Worm (Caenorhabditis elegans) whole organism, L1 larva: ENCODE measurements around the gene str-158.

Experiments
- C04F5.9 ChIP-seq: sonication (generic microtip); optimal IDR thresholded peaks from 2 replicates; lab custom pipeline; 2016; ENCODE audit warnings: missing genetic modification characterization, missing compliant biosample characterization
- Y116A8C.19 ChIP-seq: sonication (generic microtip); optimal IDR thresholded peaks from 2 replicates; lab custom pipeline; 2016; ENCODE audit warnings: missing compliant biosample characterization, missing genetic modification characterization, borderline replicate concordance
- alr-1 ChIP-seq: fragments of 200-800 bp; sonication (Bioruptor generic); optimal IDR thresholded peaks from 2 replicates; lab custom pipeline; 2018; ENCODE audit warnings: borderline replicate concordance, mild to moderate bottlenecking, missing genetic modification characterization, missing compliant biosample characterization
- ama-1 ChIP-seq: fragments of 150-350 bp; optimal IDR thresholded peaks from 2 replicates; lab custom pipeline; 2014
- ceh-63 ChIP-seq: fragments of 200-800 bp; sonication (Bioruptor generic); optimal IDR thresholded peaks from 2 replicates; lab custom pipeline; 2018; ENCODE audit warnings: mild to moderate bottlenecking, missing genetic modification characterization, missing compliant biosample characterization
- ceh-8 ChIP-seq: fragments of 200-800 bp; sonication (Bioruptor generic); optimal IDR thresholded peaks from 2 replicates; lab custom pipeline; 2018; ENCODE audit warnings: mild to moderate bottlenecking, missing genetic modification characterization, moderate library complexity, missing compliant biosample characterization
- ceh-82 ChIP-seq, 3 experiments: fragments of 150-350 bp in 1 of 3; sonication (generic microtip) in 2 of 3; optimal IDR thresholded peaks; 2 replicates each; lab custom pipeline; 2014 to 2017; ENCODE audit warnings: missing biosample characterization in 3 of 3, missing genetic modification characterization in 3 of 3
- ceh-90 ChIP-seq: sonication (generic microtip); optimal IDR thresholded peaks from 2 replicates; lab custom pipeline; 2016; ENCODE audit warnings: missing genetic modification characterization, missing compliant biosample characterization
- dpl-1 ChIP-seq, 3 experiments: fragments of 150-350 bp in 2 of 3; sonication (generic microtip) in 1 of 3; optimal IDR thresholded peaks; 2 replicates each; lab custom pipeline; 2014 to 2017; ENCODE audit warnings: missing biosample characterization in 3 of 3, missing genetic modification characterization in 3 of 3, missing genetic modification reagents in 3 of 3
- dsc-1 ChIP-seq: sonication (generic microtip); optimal IDR thresholded peaks from 2 replicates; lab custom pipeline; 2016; ENCODE audit warnings: mild to moderate bottlenecking, missing genetic modification characterization, missing compliant biosample characterization
- elt-2 ChIP-seq: sonication (generic microtip); optimal IDR thresholded peaks from 2 replicates; lab custom pipeline; 2016; ENCODE audit warnings: missing genetic modification characterization, mild to moderate bottlenecking, inconsistent platforms, missing compliant biosample characterization, missing genetic modification reagents
- fkh-10 ChIP-seq: sonication (generic microtip); optimal IDR thresholded peaks from 2 replicates; lab custom pipeline; 2017; ENCODE audit warnings: missing biosample characterization, missing genetic modification reagents, missing genetic modification characterization
- fkh-4 ChIP-seq: sonication (generic microtip); optimal IDR thresholded peaks from 2 replicates; lab custom pipeline; 2016; ENCODE audit warnings: missing compliant biosample characterization, missing genetic modification characterization, borderline replicate concordance
- fkh-8 ChIP-seq: sonication (generic microtip); optimal IDR thresholded peaks from 2 replicates; lab custom pipeline; 2016; ENCODE audit warnings: mild to moderate bottlenecking, missing genetic modification characterization, missing compliant biosample characterization
- fos-1 ChIP-seq: fragments of 150-350 bp; optimal IDR thresholded peaks from 2 replicates; lab custom pipeline; 2014; ENCODE audit warnings: missing biosample characterization, missing genetic modification characterization
- grh-1 ChIP-seq: fragments of 200-800 bp; sonication (Bioruptor generic); IDR thresholded peaks from 2 replicates; pipeline ENCODE4 v1.3.6; 2022; ENCODE audit warnings: missing genetic modification reagents, missing genetic modification characterization, missing compliant biosample characterization
- isw-1 ChIP-seq: fragments of 200-800 bp; sonication (Bioruptor generic); IDR thresholded peaks from 2 replicates; pipeline ENCODE4 v1.3.6; 2022; ENCODE audit warnings: missing genetic modification characterization, missing compliant biosample characterization
- lin-15B ChIP-seq: fragments of 150-350 bp; sonication (generic microtip); optimal IDR thresholded peaks from 3 replicates; lab custom pipeline; 2014; ENCODE audit warnings: missing biosample characterization, missing genetic modification characterization
- lir-3 ChIP-seq: sonication (generic microtip); optimal IDR thresholded peaks from 2 replicates; lab custom pipeline; 2016; ENCODE audit warnings: mild to moderate bottlenecking, missing genetic modification characterization, moderate library complexity, missing compliant biosample characterization; ENCODE audit not compliant: poor library complexity
- mdl-1 ChIP-seq, 2 experiments: fragments of 150-350 bp; optimal IDR thresholded peaks; 2 replicates each; lab custom pipeline; 2014 to 2017; ENCODE audit warnings: missing biosample characterization in 2 of 2, missing genetic modification characterization in 2 of 2, inconsistent platforms in 1 of 2
- mep-1 ChIP-seq: fragments of 150-350 bp; optimal IDR thresholded peaks from 2 replicates; lab custom pipeline; 2014; ENCODE audit warnings: missing biosample characterization, missing genetic modification characterization
- nhr-12 ChIP-seq: sonication (generic microtip); optimal IDR thresholded peaks from 2 replicates; lab custom pipeline; 2017; ENCODE audit warnings: missing biosample characterization, missing genetic modification characterization
- nhr-237 ChIP-seq: fragments of 150-350 bp; optimal IDR thresholded peaks from 2 replicates; lab custom pipeline; 2014; ENCODE audit warnings: missing biosample characterization, missing genetic modification characterization
- nhr-84 ChIP-seq: sonication (generic microtip); optimal IDR thresholded peaks from 2 replicates; lab custom pipeline; 2017; ENCODE audit warnings: missing biosample characterization, missing genetic modification characterization
- nhr-90 ChIP-seq: sonication (generic microtip); optimal IDR thresholded peaks from 2 replicates; lab custom pipeline; 2016; ENCODE audit warnings: mild to moderate bottlenecking, missing genetic modification characterization, missing compliant biosample characterization; ENCODE audit not compliant: poor library complexity
- pax-3 ChIP-seq: fragments of 200-800 bp; sonication (Bioruptor generic); optimal IDR thresholded peaks from 2 replicates; lab custom pipeline; 2018; ENCODE audit warnings: mild to moderate bottlenecking, missing genetic modification characterization, moderate library complexity, missing compliant biosample characterization
- pqm-1 ChIP-seq: sonication (generic microtip); optimal IDR thresholded peaks from 3 replicates; lab custom pipeline; 2017; ENCODE audit warnings: missing biosample characterization, missing genetic modification characterization
- sox-4 ChIP-seq: sonication (generic microtip); optimal IDR thresholded peaks from 2 replicates; lab custom pipeline; 2016; ENCODE audit warnings: missing genetic modification characterization, missing compliant biosample characterization
- unc-30 ChIP-seq: sonication (generic microtip); optimal IDR thresholded peaks from 2 replicates; lab custom pipeline; 2017; ENCODE audit warnings: missing biosample characterization, missing genetic modification characterization
- unc-98 ChIP-seq: fragments of 200-800 bp; sonication (Bioruptor generic); IDR thresholded peaks from 2 replicates; pipeline ENCODE4 v1.3.6; 2022; ENCODE audit warnings: missing genetic modification characterization, missing compliant biosample characterization
- xbp-1 ChIP-seq: sonication (generic microtip); optimal IDR thresholded peaks from 2 replicates; lab custom pipeline; 2016; ENCODE audit warnings: missing genetic modification characterization, missing compliant biosample characterization

The str-158 gene

ce11 chrIV:4934103-4934502 lies 16.2 kb downstream of the str-158 start, which contains the start of gene str-153:
Gene str-153 (plus strand): TSS chrIV:4934403.
- TF ChIP-seq lir-3 (tag; lab: Kevin White, UChicago) (no peak), nhr-84 (no peak), fkh-10 (GFP tag; lab: Kevin White, UChicago) (no peak), nhr-90 (tag; lab: Kevin White, UChicago) (no peak), ama-1 (lab: Kevin White, UChicago) (no peak), alr-1 (tag; lab: Kevin White, UChicago) (no peak), lin-15B (no peak), mep-1 (tag; lab: Kevin White, UChicago) (no peak)
- TF ChIP-seq, all 84 proteins: peak for 0

- TF ChIP-seq mdl-1 (tag; optimal IDR thresholded peaks at IDR 0.05; lab: Kevin White, UChicago) (no peak), ceh-63 (GFP tag; lab: Kevin White, UChicago) (no peak), elt-2 (peak; percentile 56)
Observed at ce11 chrIV:4937647-4938046, 19.8 kb downstream of the str-158 start, which contains the start of gene fbxa-86. Gene fbxa-86 (minus strand): TSS chrIV:4938013.

DNA sequence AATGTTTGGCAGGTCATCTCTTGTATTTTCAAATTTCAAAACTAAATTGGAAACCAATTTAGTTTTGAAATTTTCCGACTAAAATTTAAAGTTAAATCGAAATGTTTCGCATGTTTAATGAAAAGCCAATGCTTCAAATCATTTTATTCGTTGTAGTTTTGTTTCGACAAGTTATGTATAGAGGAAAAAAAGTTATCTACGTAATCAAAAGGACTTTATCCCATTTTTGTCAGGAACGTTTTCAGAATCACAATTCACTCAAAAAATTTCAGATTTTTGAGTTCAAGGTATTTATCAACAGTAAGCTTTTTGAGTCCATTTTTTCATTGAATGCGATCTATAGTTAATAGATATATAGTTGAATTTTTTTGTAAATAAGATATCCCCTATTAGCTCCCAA lies 20.8 kb downstream of the str-158 start, which contains the start of gene str-168:
Gene str-168, plus strand, starts transcription at position 301 of the 400 bp plus-strand sequence.
- TF ChIP-seq pax-3 = no peak
- TF ChIP-seq nhr-237 (tag; lab: Kevin White, UChicago) = no peak
- TF ChIP-seq C04F5.9 (tag; lab: Kevin White, UChicago) = no peak
- TF ChIP-seq fkh-4 (tag; lab: Kevin White, UChicago) = no peak
- TF ChIP-seq xbp-1 (tag; lab: Kevin White, UChicago) = no peak
- no peak for TF ChIP-seq lin-15B
- no peak for TF ChIP-seq nhr-12 (tag; lab: Kevin White, UChicago)
- no peak for TF ChIP-seq unc-98 (GFP tag; lab: Robert Waterston, UW)
- no peak for TF ChIP-seq ceh-8 (GFP tag; lab: Kevin White, UChicago)
- TF ChIP-seq grh-1 (GFP tag; lab: Robert Waterston, UW) = no peak
- no peak for TF ChIP-seq pqm-1 (tag; lab: Kevin White, UChicago)
- no peak for TF ChIP-seq ceh-82 (tag; optimal IDR thresholded peaks at IDR 0.05; lab: Kevin White, UChicago)
- no peak for TF ChIP-seq dpl-1 (GFP tag; optimal IDR thresholded peaks at IDR 0.05; lab: Kevin White, UChicago)

- TF ChIP-seq ceh-90 (no peak), unc-30 (tag; lab: Kevin White, UChicago) (no peak), ceh-63 (GFP tag; lab: Kevin White, UChicago) (no peak), isw-1 (GFP tag; lab: Robert Waterston, UW) (no peak), fos-1 (tag; lab: Kevin White, UChicago) (no peak)
Observed at ce11 chrIV:4941681-4942080, 23.8 kb downstream of the str-158 start, which contains the start of gene Y9C9A.5. Gene Y9C9A.5 (plus strand): TSS chrIV:4941981.

DNA sequence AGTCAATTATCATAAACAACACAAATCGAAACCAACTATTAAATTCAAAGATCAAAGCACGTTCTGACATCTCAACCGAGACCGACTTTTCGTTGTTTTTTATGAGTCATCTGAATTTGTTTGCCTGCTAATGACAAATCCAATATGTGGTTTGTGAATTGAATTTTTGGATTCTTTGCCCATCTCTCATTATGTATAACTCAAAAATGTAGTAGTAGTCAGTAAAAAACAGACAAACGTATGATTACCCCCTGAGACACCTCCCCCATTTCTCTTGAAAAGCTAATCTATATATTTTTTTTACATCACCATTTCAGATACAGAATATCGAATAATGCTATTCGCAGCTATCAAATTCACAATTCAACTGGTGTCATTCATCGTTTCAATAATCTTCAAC lies 27.9 kb downstream of the str-158 start, which contains the start of gene str-169:
Gene str-169, plus strand, starts transcription at position 301 of the 400 bp plus-strand sequence.
- TF ChIP-seq dsc-1 = no peak
- peak; percentile 17 for TF ChIP-seq fkh-8 (tag; lab: Kevin White, UChicago)

DNA sequence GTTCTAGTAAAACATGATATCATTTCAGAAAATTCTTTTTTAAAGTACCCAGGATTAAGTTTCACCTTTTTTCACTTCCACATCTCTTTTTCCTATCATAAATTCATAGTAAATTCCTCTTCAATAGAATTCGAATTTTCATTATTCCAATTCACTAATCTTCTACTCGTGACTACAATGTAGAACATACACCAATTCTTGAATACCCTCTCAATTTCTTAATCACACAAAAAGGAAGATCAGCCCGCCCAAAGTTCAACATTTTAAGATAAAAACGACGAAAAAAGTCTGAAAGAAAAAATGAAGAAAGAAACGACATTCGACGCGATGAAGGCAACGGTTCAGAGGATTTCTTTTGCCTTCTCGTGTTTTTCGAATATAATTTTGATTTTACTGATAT lies 36.0 kb downstream of the str-158 start, which contains the start of gene str-163:
Gene str-163, plus strand, starts transcription at position 301 of the 400 bp plus-strand sequence.
- peak; percentile 39 for TF ChIP-seq pax-3
- TF ChIP-seq sox-4 (tag; lab: Kevin White, UChicago) = peak; percentile 44
- TF ChIP-seq alr-1 (tag; lab: Kevin White, UChicago) = no peak
- TF ChIP-seq dsc-1 = peak; percentile 55
- TF ChIP-seq Y116A8C.19 (tag; lab: Kevin White, UChicago) = no peak
- TF ChIP-seq fkh-8 (tag; lab: Kevin White, UChicago) = peak; percentile 39
